Worm (Caenorhabditis elegans) whole organism, L2 larva: ENCODE results near the gene nspc-18.
A peak's percentile ranks its signal among the peaks of the same experiment; 100 is the strongest.

ENCODE experiments used
- C34F6.9 ChIP-seq: fragments of 150-350 bp; optimal IDR thresholded peaks from 2 replicates; lab custom pipeline; 2014; ENCODE audit warnings: missing biosample characterization, missing genetic modification characterization
- F13H6.1 ChIP-seq: sonication (generic microtip); optimal IDR thresholded peaks from 2 replicates; lab custom pipeline; 2016; ENCODE audit warnings: missing genetic modification characterization, missing compliant biosample characterization
- R02D3.7 ChIP-seq: fragments of 150-350 bp; optimal IDR thresholded peaks from 2 replicates; lab custom pipeline; 2014; ENCODE audit warnings: missing biosample characterization, missing genetic modification characterization
- Y55F3AM.14 ChIP-seq: fragments of 200-800 bp; sonication (Bioruptor generic); optimal IDR thresholded peaks from 2 replicates; lab custom pipeline; 2018; ENCODE audit warnings: mild to moderate bottlenecking, missing genetic modification characterization, missing compliant biosample characterization
- alr-1 ChIP-seq: fragments of 150-350 bp; optimal IDR thresholded peaks from 2 replicates; lab custom pipeline; 2014; ENCODE audit warnings: missing biosample characterization, missing genetic modification characterization
- aly-2 ChIP-seq: fragments of 150-350 bp; optimal IDR thresholded peaks from 2 replicates; lab custom pipeline; 2014; ENCODE audit warnings: missing biosample characterization, missing genetic modification characterization
- blmp-1 ChIP-seq: sonication (generic microtip); optimal IDR thresholded peaks from 2 replicates; lab custom pipeline; 2017; ENCODE audit warnings: missing genetic modification characterization, mild to moderate bottlenecking, missing compliant biosample characterization, antibody characterized with exemption, moderate library complexity; ENCODE audit not compliant: insufficient read depth
- ceh-16 ChIP-seq: fragments of 150-350 bp; optimal IDR thresholded peaks from 2 replicates; lab custom pipeline; 2014; ENCODE audit warnings: missing biosample characterization, missing genetic modification characterization
- ceh-82 ChIP-seq: fragments of 150-350 bp; optimal IDR thresholded peaks from 2 replicates; lab custom pipeline; 2014; ENCODE audit warnings: missing biosample characterization, missing genetic modification characterization
- crh-2 ChIP-seq: sonication (generic microtip); optimal IDR thresholded peaks from 2 replicates; lab custom pipeline; 2017; ENCODE audit warnings: missing biosample characterization, missing genetic modification characterization
- dmd-4 ChIP-seq: sonication (generic microtip); optimal IDR thresholded peaks from 2 replicates; lab custom pipeline; 2017; ENCODE audit warnings: missing biosample characterization, missing genetic modification characterization
- elt-1 ChIP-seq: fragments of 150-350 bp; optimal IDR thresholded peaks from 2 replicates; lab custom pipeline; 2014; ENCODE audit warnings: missing biosample characterization, missing genetic modification characterization
- elt-3 ChIP-seq: sonication (generic microtip); optimal IDR thresholded peaks from 2 replicates; lab custom pipeline; 2017; ENCODE audit warnings: missing biosample characterization, missing genetic modification characterization
- fos-1 ChIP-seq: fragments of 150-350 bp; optimal IDR thresholded peaks from 2 replicates; lab custom pipeline; 2014; ENCODE audit warnings: missing biosample characterization, missing genetic modification characterization
- gmeb-1 ChIP-seq: fragments of 150-350 bp; optimal IDR thresholded peaks from 2 replicates; lab custom pipeline; 2014; ENCODE audit warnings: missing biosample characterization, missing genetic modification characterization
- lin-13 ChIP-seq: fragments of 150-350 bp; optimal IDR thresholded peaks from 2 replicates; lab custom pipeline; 2014; ENCODE audit warnings: missing biosample characterization, missing genetic modification reagents, missing genetic modification characterization
- lsy-2 ChIP-seq, 2 experiments: fragments of 150-350 bp in 1 of 2; sonication (generic microtip) in 1 of 2; optimal IDR thresholded peaks; 2 replicates each; lab custom pipeline; 2014 to 2017; ENCODE audit warnings: missing biosample characterization in 2 of 2, missing genetic modification characterization in 2 of 2
- mab-5 ChIP-seq: fragments of 150-350 bp; optimal IDR thresholded peaks from 2 replicates; lab custom pipeline; 2014; ENCODE audit warnings: missing biosample characterization, missing genetic modification characterization
- mdl-1 ChIP-seq, 2 experiments: fragments of 150-350 bp in 1 of 2; sonication (generic microtip) in 1 of 2; optimal IDR thresholded peaks; 2 replicates each; lab custom pipeline; 2017; ENCODE audit warnings: missing biosample characterization in 2 of 2, missing genetic modification characterization in 2 of 2
- nhr-11 ChIP-seq: fragments of 150-350 bp; optimal IDR thresholded peaks from 2 replicates; lab custom pipeline; 2014; ENCODE audit warnings: missing biosample characterization, missing genetic modification characterization
- nhr-12 ChIP-seq: fragments of 150-350 bp; optimal IDR thresholded peaks from 2 replicates; lab custom pipeline; 2014; ENCODE audit warnings: missing biosample characterization, missing genetic modification characterization
- nhr-129 ChIP-seq: fragments of 150-350 bp; optimal IDR thresholded peaks from 2 replicates; lab custom pipeline; 2014; ENCODE audit warnings: missing biosample characterization, missing genetic modification characterization
- nhr-21 ChIP-seq: fragments of 150-350 bp; optimal IDR thresholded peaks from 2 replicates; lab custom pipeline; 2014; ENCODE audit warnings: missing biosample characterization, missing genetic modification characterization
- nhr-23 ChIP-seq: fragments of 150-350 bp; optimal IDR thresholded peaks from 2 replicates; lab custom pipeline; 2014; ENCODE audit warnings: missing biosample characterization, missing genetic modification reagents, missing genetic modification characterization
- nhr-237 ChIP-seq: fragments of 150-350 bp; optimal IDR thresholded peaks from 2 replicates; lab custom pipeline; 2014; ENCODE audit warnings: missing biosample characterization, missing genetic modification characterization
- nhr-77 ChIP-seq: fragments of 150-350 bp; optimal IDR thresholded peaks from 2 replicates; lab custom pipeline; 2014; ENCODE audit warnings: missing biosample characterization, missing genetic modification characterization
- peb-1 ChIP-seq: fragments of 150-350 bp; optimal IDR thresholded peaks from 2 replicates; lab custom pipeline; 2014; ENCODE audit warnings: missing biosample characterization, missing genetic modification characterization
- sem-4 ChIP-seq: fragments of 150-350 bp; optimal IDR thresholded peaks from 2 replicates; lab custom pipeline; 2014; ENCODE audit warnings: missing biosample characterization, missing genetic modification reagents, missing genetic modification characterization
- sma-3 ChIP-seq: sonication (generic microtip); optimal IDR thresholded peaks from 2 replicates; lab custom pipeline; 2016; ENCODE audit warnings: missing genetic modification reagents, missing genetic modification characterization, missing compliant biosample characterization
- sma-9 ChIP-seq, 2 experiments: fragments of 150-350 bp in 1 of 2; sonication (generic microtip) in 1 of 2; optimal IDR thresholded peaks; 2 replicates each; lab custom pipeline; 2014 to 2016; ENCODE audit warnings: missing genetic modification characterization in 2 of 2, mild to moderate bottlenecking in 1 of 2, missing biosample characterization in 1 of 2, missing compliant biosample characterization in 1 of 2, missing genetic modification reagents in 1 of 2, moderate library complexity in 1 of 2
- snpc-4 ChIP-seq: fragments of 150-350 bp; optimal IDR thresholded peaks from 2 replicates; lab custom pipeline; 2014; ENCODE audit warnings: missing biosample characterization, missing genetic modification characterization
- unc-39 ChIP-seq: fragments of 150-350 bp; optimal IDR thresholded peaks from 2 replicates; lab custom pipeline; 2014; ENCODE audit warnings: missing biosample characterization, missing genetic modification characterization
- unc-55 ChIP-seq: fragments of 150-350 bp; sonication (generic microtip); optimal IDR thresholded peaks from 3 replicates; lab custom pipeline; 2014; ENCODE audit warnings: missing biosample characterization, missing genetic modification reagents, missing genetic modification characterization
- unc-62 ChIP-seq: fragments of 150-350 bp; optimal IDR thresholded peaks from 2 replicates; lab custom pipeline; 2014; ENCODE audit warnings: missing biosample characterization, missing genetic modification reagents, missing genetic modification characterization
- zag-1 ChIP-seq: fragments of 150-350 bp; optimal IDR thresholded peaks from 2 replicates; lab custom pipeline; 2014; ENCODE audit warnings: missing biosample characterization, missing genetic modification characterization
- ztf-1 ChIP-seq: fragments of 200-800 bp; sonication (Bioruptor generic); conservative IDR thresholded peaks from 2 replicates; pipeline ENCODE4 v1.3.6; 2022; ENCODE audit warnings: missing genetic modification characterization, missing compliant biosample characterization

nspc-18 gene

ce11 chrX:14517842-14518241 is 9.6 kb downstream of the nspc-18 start:
- TF ChIP-seq snpc-4 (peak; percentile 45), ztf-1 (GFP tag; lab: Robert Waterston, UW) (no peak)

- TF ChIP-seq nhr-77 (no peak), elt-3 (tag; lab: Kevin White, UChicago) (no peak), lin-13 (GFP tag; lab: Kevin White, UChicago) (no peak), ztf-1 (GFP tag; lab: Robert Waterston, UW) (no peak), peb-1 (tag; lab: Kevin White, UChicago) (no peak), ceh-16 (tag; lab: Kevin White, UChicago) (no peak), mab-5 (tag; lab: Kevin White, UChicago) (no peak), nhr-237 (tag; lab: Kevin White, UChicago) (no peak), blmp-1 (tag; lab: Kevin White, UChicago) (no peak), unc-39 (no peak), nhr-21 (no peak), Y55F3AM.14 (GFP tag; lab: Kevin White, UChicago) (no peak), elt-1 (tag; lab: Kevin White, UChicago) (no peak), snpc-4 (no peak), nhr-23 (tag; lab: Kevin White, UChicago) (no peak), mdl-1 (tag; optimal IDR thresholded peaks at IDR 0.05; lab: Kevin White, UChicago) (no peak), alr-1 (tag; lab: Kevin White, UChicago) (no peak), aly-2 (no peak), sem-4 (tag; lab: Kevin White, UChicago) (no peak)
These were observed 10.9 kb downstream of the nspc-18 start, which contains the start of gene D1025.10 for ce11 chrX:14516560-14516959. Gene D1025.10, plus strand, starts transcription at chrX:14516860.

- TF ChIP-seq mab-5 (tag; lab: Kevin White, UChicago) (no peak), nhr-237 (tag; lab: Kevin White, UChicago) (no peak), sma-3 (GFP tag; lab: Kevin White, UChicago) (no peak), nhr-129 (no peak), snpc-4 (no peak), crh-2 (tag; lab: Kevin White, UChicago) (peak; percentile 16), fos-1 (tag; lab: Kevin White, UChicago) (peak; percentile 64), sma-9 (GFP tag; optimal IDR thresholded peaks at IDR 0.05; lab: Kevin White, UChicago) (peak; percentile 37), sma-9 (tag; optimal IDR thresholded peaks at IDR 0.05; lab: Kevin White, UChicago) (no peak), blmp-1 (tag; lab: Kevin White, UChicago) (no peak)
These were observed 12.4 kb downstream of the nspc-18 start, which contains the start of gene gcsh-1 for ce11 chrX:14515028-14515427. Gene gcsh-1, minus strand, starts transcription at chrX:14515073.

- TF ChIP-seq unc-62 (GFP tag; lab: Kevin White, UChicago) (no peak), crh-2 (tag; lab: Kevin White, UChicago) (peak; percentile 16), C34F6.9 (peak; percentile 76), elt-3 (tag; lab: Kevin White, UChicago) (no peak), nhr-21 (no peak), peb-1 (tag; lab: Kevin White, UChicago) (no peak), unc-55 (GFP tag; lab: Kevin White, UChicago) (peak; percentile 62), nhr-129 (peak; percentile 34), mab-5 (tag; lab: Kevin White, UChicago) (peak; percentile 48), lsy-2 (tag; optimal IDR thresholded peaks at IDR 0.05; lab: Kevin White, UChicago) (peak in 1 of 2 experiments; percentile 9), F13H6.1 (peak; percentile 10), sma-9 (GFP tag; optimal IDR thresholded peaks at IDR 0.05; lab: Kevin White, UChicago) (peak; percentile 5), sma-9 (tag; optimal IDR thresholded peaks at IDR 0.05; lab: Kevin White, UChicago) (no peak)
These were observed 14.0 kb downstream of the nspc-18 start for ce11 chrX:14513462-14513861.

- TF ChIP-seq fos-1 (tag; lab: Kevin White, UChicago) = no peak
- no peak for TF ChIP-seq elt-3 (tag; lab: Kevin White, UChicago)
- TF ChIP-seq nhr-12 = no peak
- TF ChIP-seq zag-1 (tag; lab: Kevin White, UChicago) = no peak
- TF ChIP-seq nhr-11 (tag; lab: Kevin White, UChicago) = no peak
- TF ChIP-seq nhr-237 (tag; lab: Kevin White, UChicago) = no peak
- no peak for TF ChIP-seq crh-2 (tag; lab: Kevin White, UChicago)
- no peak for TF ChIP-seq F13H6.1
- TF ChIP-seq snpc-4 = no peak
- no peak for TF ChIP-seq peb-1 (tag; lab: Kevin White, UChicago)
- no peak for TF ChIP-seq ceh-82 (tag; lab: Kevin White, UChicago)
- no peak for TF ChIP-seq sma-9 (GFP tag; optimal IDR thresholded peaks at IDR 0.05; lab: Kevin White, UChicago)
- TF ChIP-seq sma-9 (tag; optimal IDR thresholded peaks at IDR 0.05; lab: Kevin White, UChicago) = no peak
- TF ChIP-seq unc-55 (GFP tag; lab: Kevin White, UChicago) = no peak
- TF ChIP-seq blmp-1 (tag; lab: Kevin White, UChicago) = no peak
- TF ChIP-seq dmd-4 (tag; lab: Kevin White, UChicago) = no peak
- TF ChIP-seq nhr-23 (tag; lab: Kevin White, UChicago) = no peak
- no peak for TF ChIP-seq gmeb-1
- no peak for TF ChIP-seq nhr-129
- no peak for TF ChIP-seq mab-5 (tag; lab: Kevin White, UChicago)
- TF ChIP-seq R02D3.7 = no peak
These were observed 14.6 kb downstream of the nspc-18 start, which contains the start of gene fbxa-141 for ce11 chrX:14512817-14513216. Gene fbxa-141, minus strand, starts transcription at chrX:14512917.
